Fruit fly (Drosophila melanogaster) whole organism, embryonic: Measurements from ENCODE around the gene Sur.
A peak's percentile ranks its signal among the peaks of the same experiment; 100 is the strongest.

Source experiments
- Abd-B ChIP-seq: fragments of 200-800 bp; sonication (Bioruptor generic); optimal IDR thresholded peaks from 2 replicates; lab custom pipeline; 2018; ENCODE audit warnings: missing biosample characterization, mild to moderate bottlenecking, missing genetic modification characterization, moderate library complexity
- Atf3 ChIP-seq: fragments of 200-800 bp; sonication (Bioruptor generic); optimal IDR thresholded peaks from 3 replicates; lab custom pipeline; 2016; ENCODE audit warnings: missing biosample characterization, missing genetic modification characterization
- Bteb2 ChIP-seq: fragments of 200-800 bp; sonication (Bioruptor generic); optimal IDR thresholded peaks from 2 replicates; lab custom pipeline; 2016; ENCODE audit warnings: missing biosample characterization, missing genetic modification characterization
- CG12744 ChIP-seq: fragments of 200-800 bp; sonication (Bioruptor generic); optimal IDR thresholded peaks from 2 replicates; lab custom pipeline; 2016; ENCODE audit warnings: missing biosample characterization, missing genetic modification characterization
- CG12769 ChIP-seq: fragments of 200-800 bp; sonication (Bioruptor generic); optimal IDR thresholded peaks from 2 replicates; lab custom pipeline; 2019; ENCODE audit warnings: missing biosample characterization, mild to moderate bottlenecking, missing genetic modification characterization, moderate library complexity
- CG13296 ChIP-seq: fragments of 200-800 bp; sonication (Bioruptor generic); optimal IDR thresholded peaks from 3 replicates; lab custom pipeline; 2018; ENCODE audit warnings: missing biosample characterization, mild to moderate bottlenecking, missing genetic modification characterization
- CG13894 ChIP-seq: fragments of 200-800 bp; sonication (Bioruptor generic); optimal IDR thresholded peaks from 3 replicates; lab custom pipeline; 2018; ENCODE audit warnings: missing biosample characterization, mild to moderate bottlenecking, missing genetic modification characterization, moderate library complexity
- CG15011 ChIP-seq: fragments of 200-800 bp; sonication (Bioruptor generic); optimal IDR thresholded peaks from 3 replicates; lab custom pipeline; 2018; ENCODE audit warnings: missing biosample characterization, mild to moderate bottlenecking, missing genetic modification characterization
- CG15269 ChIP-seq: fragments of 200-800 bp; sonication (Bioruptor generic); optimal IDR thresholded peaks from 2 replicates; lab custom pipeline; 2018; ENCODE audit warnings: missing biosample characterization, mild to moderate bottlenecking, missing genetic modification characterization, moderate library complexity
- CG18262 ChIP-seq: fragments of 200-800 bp; optimal IDR thresholded peaks from 3 replicates; lab custom pipeline; 2019; ENCODE audit warnings: missing biosample characterization, mild to moderate bottlenecking, missing genetic modification characterization, moderate library complexity
- CG32772 ChIP-seq: fragments of 200-800 bp; sonication (Bioruptor generic); IDR thresholded peaks from 2 replicates; pipeline ENCODE4 v1.3.6; 2022; ENCODE audit warnings: missing biosample characterization, missing genetic modification characterization
- CG43689 ChIP-seq: fragments of 200-800 bp; sonication (Bioruptor generic); IDR thresholded peaks from 2 replicates; pipeline ENCODE4 v1.3.6; 2022; ENCODE audit warnings: missing biosample characterization, missing genetic modification characterization
- CG6683 ChIP-seq: fragments of 200-800 bp; sonication (Bioruptor generic); optimal IDR thresholded peaks from 2 replicates; lab custom pipeline; 2017; ENCODE audit warnings: missing biosample characterization, mild to moderate bottlenecking, missing genetic modification characterization, missing genetic modification reagents
- CG8089 ChIP-seq: fragments of 200-800 bp; sonication (Bioruptor generic); optimal IDR thresholded peaks from 3 replicates; lab custom pipeline; 2016; ENCODE audit warnings: missing biosample characterization, missing genetic modification characterization
- CHES-1-like ChIP-seq: fragments of 200-800 bp; sonication (Bioruptor generic); optimal IDR thresholded peaks from 2 replicates; lab custom pipeline; 2016; ENCODE audit warnings: missing biosample characterization, missing genetic modification characterization
- CkIIα-i1 ChIP-seq: fragments of 200-800 bp; sonication (Bioruptor generic); IDR thresholded peaks from 2 replicates; pipeline ENCODE4 v1.3.6; 2022; ENCODE audit warnings: missing biosample characterization, missing genetic modification characterization
- Dek ChIP-seq: fragments of 200-800 bp; sonication (Bioruptor generic); optimal IDR thresholded peaks from 3 replicates; lab custom pipeline; 2019; ENCODE audit warnings: missing biosample characterization, mild to moderate bottlenecking, missing genetic modification characterization, moderate library complexity
- Fer3 ChIP-seq: fragments of 200-800 bp; sonication (Bioruptor generic); optimal IDR thresholded peaks from 2 replicates; lab custom pipeline; 2018; ENCODE audit warnings: missing biosample characterization, mild to moderate bottlenecking, missing genetic modification characterization, moderate library complexity
- HLH3B ChIP-seq: fragments of 200-800 bp; sonication (Bioruptor generic); IDR thresholded peaks from 2 replicates; pipeline ENCODE4 v1.3.6; 2022; ENCODE audit warnings: missing biosample characterization, missing genetic modification characterization
- Hr3 ChIP-seq: fragments of 200-800 bp; sonication (Bioruptor generic); optimal IDR thresholded peaks from 3 replicates; lab custom pipeline; 2016; ENCODE audit warnings: missing biosample characterization, missing genetic modification characterization
- Lpt ChIP-seq: fragments of >200 bp; optimal IDR thresholded peaks from 2 replicates; lab custom pipeline; 2018; ENCODE audit warnings: missing biosample characterization, missing genetic modification characterization
- Med ChIP-seq: fragments of 200-800 bp; sonication (Bioruptor generic); peaks from one replicate; lab custom pipeline; 2016; ENCODE audit warnings: missing biosample characterization, missing genetic modification characterization, mild to moderate bottlenecking, inconsistent platforms, moderate library complexity
- Mes4 ChIP-seq: fragments of 200-800 bp; sonication (Bioruptor generic); optimal IDR thresholded peaks from 2 replicates; lab custom pipeline; 2016; ENCODE audit warnings: missing biosample characterization, missing genetic modification characterization
- Opbp ChIP-seq: fragments of 200-800 bp; sonication (Bioruptor generic); IDR thresholded peaks from 3 replicates; pipeline ENCODE4 v1.3.6; 2022; ENCODE audit warnings: missing biosample characterization, missing genetic modification characterization; ENCODE audit not compliant: partially characterized antibody
- PHDP ChIP-seq: fragments of 200-800 bp; sonication (Bioruptor generic); optimal IDR thresholded peaks from 3 replicates; lab custom pipeline; 2018; ENCODE audit warnings: missing biosample characterization, mild to moderate bottlenecking, missing genetic modification characterization, moderate library complexity
- Pdp1 ChIP-seq, 2 experiments: fragments of 200-800 bp; sonication (Bioruptor generic); optimal IDR thresholded peaks; 3 replicates each; lab custom pipeline; 2016; ENCODE audit warnings: missing biosample characterization in 2 of 2, missing genetic modification characterization in 2 of 2, mild to moderate bottlenecking in 1 of 2, moderate library complexity in 1 of 2
- Rfx ChIP-seq: fragments of 200-800 bp; sonication (Bioruptor generic); IDR thresholded peaks from 2 replicates; pipeline ENCODE4 v1.3.6; 2022; ENCODE audit warnings: missing biosample characterization, missing genetic modification characterization
- Scr ChIP-seq: fragments of 200-800 bp; sonication (Bioruptor generic); IDR thresholded peaks from 2 replicates; pipeline ENCODE4 v1.3.6; 2022; ENCODE audit warnings: missing biosample characterization, missing genetic modification characterization; ENCODE audit not compliant: partially characterized antibody
- abd-A ChIP-seq: fragments of 200-800 bp; sonication (Bioruptor generic); optimal IDR thresholded peaks from 3 replicates; lab custom pipeline; 2019; ENCODE audit warnings: missing biosample characterization, mild to moderate bottlenecking, missing genetic modification characterization, moderate library complexity
- aop ChIP-seq: fragments of 200-800 bp; sonication (Bioruptor generic); IDR thresholded peaks from 2 replicates; pipeline ENCODE4 v1.3.6; 2022; ENCODE audit warnings: missing biosample characterization, missing genetic modification characterization
- bsh ChIP-seq, 2 experiments: fragments of 200-800 bp; sonication (Bioruptor generic); optimal IDR thresholded peaks; 2 replicates each; lab custom pipeline; 2017 to 2018; ENCODE audit warnings: mild to moderate bottlenecking in 2 of 2, missing biosample characterization in 2 of 2, missing genetic modification characterization in 2 of 2, moderate library complexity in 1 of 2
- corto ChIP-seq: fragments of 200-800 bp; sonication (Bioruptor generic); optimal IDR thresholded peaks from 2 replicates; lab custom pipeline; 2016; ENCODE audit warnings: missing biosample characterization, mild to moderate bottlenecking, missing genetic modification characterization, moderate library complexity
- esg ChIP-seq: fragments of 200-800 bp; sonication (Bioruptor generic); conservative IDR thresholded peaks from 2 replicates; pipeline ENCODE4 v1.3.6; 2022; ENCODE audit warnings: missing biosample characterization, missing genetic modification characterization
- eve ChIP-seq, 2 experiments: fragments of >200 bp; optimal IDR thresholded peaks; 2 replicates each; lab custom pipeline; 2017; ENCODE audit warnings: missing biosample characterization in 2 of 2, missing genetic modification characterization in 2 of 2
- exex ChIP-seq: fragments of 200-800 bp; sonication (Bioruptor generic); optimal IDR thresholded peaks from 4 replicates; lab custom pipeline; 2018; ENCODE audit warnings: missing biosample characterization, mild to moderate bottlenecking, missing genetic modification characterization, moderate library complexity
- fd64A ChIP-seq: fragments of 200-800 bp; sonication (Bioruptor generic); optimal IDR thresholded peaks from 3 replicates; lab custom pipeline; 2018; ENCODE audit warnings: missing biosample characterization, mild to moderate bottlenecking, missing genetic modification characterization
- insv ChIP-seq, 2 experiments: fragments of 200-800 bp; sonication (Bioruptor generic); optimal IDR thresholded peaks; 3 replicates each; lab custom pipeline; 2016 to 2018; ENCODE audit warnings: missing biosample characterization in 2 of 2, missing genetic modification characterization in 2 of 2
- mam ChIP-seq: fragments of 200-800 bp; sonication (Bioruptor generic); optimal IDR thresholded peaks from 3 replicates; lab custom pipeline; 2016; ENCODE audit warnings: missing biosample characterization, missing genetic modification characterization
- nau ChIP-seq: fragments of 200-800 bp; sonication (Bioruptor generic); optimal IDR thresholded peaks from 3 replicates; lab custom pipeline; 2017; ENCODE audit warnings: missing biosample characterization, mild to moderate bottlenecking, missing genetic modification characterization, missing genetic modification reagents
- nerfin-1 ChIP-seq: fragments of 200-800 bp; sonication (Bioruptor generic); optimal IDR thresholded peaks from 3 replicates; lab custom pipeline; 2019; ENCODE audit warnings: missing biosample characterization, mild to moderate bottlenecking, missing genetic modification characterization, moderate library complexity
- nerfin-2 ChIP-seq: fragments of 200-800 bp; sonication (Bioruptor generic); IDR thresholded peaks from 2 replicates; pipeline ENCODE4 v1.3.6; 2022; ENCODE audit warnings: missing biosample characterization, missing genetic modification characterization; ENCODE audit not compliant: partially characterized antibody
- pnt ChIP-seq: fragments of 200-800 bp; sonication (Bioruptor generic); optimal IDR thresholded peaks from 3 replicates; lab custom pipeline; 2016; ENCODE audit warnings: missing biosample characterization, missing genetic modification characterization
- sens ChIP-seq: fragments of 200-800 bp; sonication (Bioruptor generic); peaks from one replicate; lab custom pipeline; 2016; ENCODE audit warnings: missing biosample characterization, missing genetic modification characterization
- sim ChIP-seq: fragments of 200-800 bp; sonication (Bioruptor generic); IDR thresholded peaks from 2 replicates; pipeline ENCODE4 v1.3.6; 2022; ENCODE audit warnings: missing biosample characterization, missing genetic modification characterization
- sob ChIP-seq: fragments of 200-800 bp; sonication (Bioruptor generic); IDR thresholded peaks from 2 replicates; pipeline ENCODE4 v1.3.6; 2022; ENCODE audit warnings: missing biosample characterization, missing genetic modification characterization
- stwl ChIP-seq: fragments of 200-800 bp; sonication (Bioruptor generic); optimal IDR thresholded peaks from 3 replicates; lab custom pipeline; 2018; ENCODE audit warnings: missing biosample characterization, mild to moderate bottlenecking, missing genetic modification characterization, moderate library complexity
- tgo ChIP-seq: fragments of 200-800 bp; sonication (Bioruptor generic); IDR thresholded peaks from 3 replicates; pipeline ENCODE4 v1.3.6; 2022; ENCODE audit warnings: missing biosample characterization, missing genetic modification characterization
- ttk ChIP-seq: fragments of 200-800 bp; sonication (Bioruptor generic); IDR thresholded peaks from 2 replicates; pipeline ENCODE4 v2.1.2; 2022; ENCODE audit warnings: missing biosample characterization, missing genetic modification characterization
- tup ChIP-seq: fragments of 200-800 bp; sonication (Bioruptor generic); optimal IDR thresholded peaks from 2 replicates; lab custom pipeline; 2016; ENCODE audit warnings: missing biosample characterization, mild to moderate bottlenecking, missing genetic modification characterization, moderate library complexity
- zf30C ChIP-seq: fragments of 200-800 bp; sonication (Bioruptor generic); optimal IDR thresholded peaks from 3 replicates; lab custom pipeline; 2018; ENCODE audit warnings: missing biosample characterization, mild to moderate bottlenecking, missing genetic modification characterization

Sur gene

dm6 chr2L:10231092-10231494 lies 32.2 kb upstream of the Sur start (continued):
- TF ChIP-seq CG43689 (no peak), ttk (GFP tag; lab: Robert Waterston, UW) (no peak), nau (GFP tag; lab: Kevin White, UChicago) (peak; percentile 42), bsh (GFP tag; optimal IDR thresholded peaks at IDR 0.05; lab: Kevin White, UChicago) (peak in 1 of 2 experiments; percentile 23), eve (GFP tag; optimal IDR thresholded peaks at IDR 0.05; lab: Kevin White, UChicago) (peak in 1 of 2 experiments; percentile 87), pnt (GFP tag; lab: Kevin White, UChicago) (peak; percentile 7), CG13894 (tag; lab: Kevin White, UChicago) (no peak), tup (GFP tag; lab: Kevin White, UChicago) (no peak), CG12769 (tag; lab: Kevin White, UChicago) (peak; percentile 25), sim (GFP tag; lab: Robert Waterston, UW) (no peak), CG15269 (peak; percentile 9), Rfx (GFP tag; lab: Robert Waterston, UW) (peak; percentile 62; the same call in 1 of the 2 replicates), CG18262 (peak; percentile 11), Dek (no peak), mam (GFP tag; lab: Kevin White, UChicago) (peak; percentile 54), Bteb2 (no peak), nerfin-1 (peak; percentile 60), nerfin-2 (GFP tag; lab: Robert Waterston, UW) (no peak), CkIIα-i1 (GFP tag; lab: Robert Waterston, UW) (no peak), tgo (GFP tag; lab: Robert Waterston, UW) (no peak), CG6683 (GFP tag; lab: Kevin White, UChicago) (no peak), corto (GFP tag; lab: Kevin White, UChicago) (no peak), CHES-1-like (GFP tag; lab: Kevin White, UChicago) (peak; percentile 19), exex (tag; lab: Kevin White, UChicago) (peak; percentile 32), sob (GFP tag; lab: Robert Waterston, UW) (0 out of 2 replicates have a peak, but pooled peaks have one; percentile 9), Mes4 (no peak), CG8089 (GFP tag; lab: Kevin White, UChicago) (peak; percentile 95), zf30C (GFP tag; lab: Kevin White, UChicago) (peak; percentile 91), CG13296 (no peak), stwl (tag; lab: Kevin White, UChicago) (no peak), Scr (GFP tag; lab: Robert Waterston, UW) (no peak), PHDP (tag; lab: Kevin White, UChicago) (peak; percentile 47), sens (peak; percentile 82), Pdp1 (GFP tag; optimal IDR thresholded peaks at IDR 0.05; lab: Kevin White, UChicago) (peak in 1 of 2 experiments; percentile 28), abd-A (tag; lab: Kevin White, UChicago) (no peak), fd64A (GFP tag; lab: Kevin White, UChicago) (no peak), esg (0 out of 2 replicates have a peak, but pooled peaks have one; percentile 12), Hr3 (no peak), CG32772 (no peak), Opbp (GFP tag; lab: Robert Waterston, UW) (no peak), CG12744 (GFP tag; lab: Kevin White, UChicago) (no peak), Fer3 (tag; lab: Kevin White, UChicago) (peak; percentile 11), Lpt (GFP tag; lab: Kevin White, UChicago) (no peak), Abd-B (GFP tag; lab: Kevin White, UChicago) (no peak), aop (no peak), insv (GFP tag; optimal IDR thresholded peaks at IDR 0.05; lab: Kevin White, UChicago) (no peak), Med (peak; percentile 81), CG15011 (no peak), HLH3B (GFP tag; lab: Robert Waterston, UW) (0 out of 2 replicates have a peak, but pooled peaks have one; percentile 20), Atf3 (GFP tag; lab: Kevin White, UChicago) (peak; percentile 2)
